Worm (Caenorhabditis elegans) whole organism, late embryonic: ENCODE data around the gene Y6G8.5.

Experiments used
- ceh-34 ChIP-seq: sonication (generic microtip); optimal IDR thresholded peaks from 2 replicates; lab custom pipeline; 2016; ENCODE audit warnings: mild to moderate bottlenecking, missing genetic modification characterization, missing compliant biosample characterization
- unc-86 ChIP-seq: sonication (generic microtip); optimal IDR thresholded peaks from 2 replicates; lab custom pipeline; 2016; ENCODE audit warnings: missing genetic modification characterization, missing compliant biosample characterization

ce11 chrV:17655205-17655604, 39.7 kb upstream of the Y6G8.5 start:
- TF ChIP-seq unc-86 (tag; lab: Kevin White, UChicago): no peak
- no peak for TF ChIP-seq ceh-34 (tag; lab: Kevin White, UChicago)
